Worm (Caenorhabditis elegans) whole organism, late embryonic: ENCODE data around the gene W05B10.4.

Source experiments
- C08G9.2 ChIP-seq: sonication (generic microtip); optimal IDR thresholded peaks from 2 replicates; lab custom pipeline; 2016; ENCODE audit warnings: mild to moderate bottlenecking, missing genetic modification characterization, moderate library complexity, missing compliant biosample characterization
- C38D4.7 ChIP-seq: fragments of 200-800 bp; sonication (Bioruptor generic); optimal IDR thresholded peaks from 2 replicates; lab custom pipeline; 2018; ENCODE audit warnings: mild to moderate bottlenecking, missing genetic modification characterization, moderate library complexity, missing compliant biosample characterization
- K02D7.2 ChIP-seq: sonication (generic microtip); optimal IDR thresholded peaks from 2 replicates; lab custom pipeline; 2017; ENCODE audit warnings: mild to moderate bottlenecking, missing genetic modification characterization, missing compliant biosample characterization
- K09A11.1 ChIP-seq: sonication (generic microtip); optimal IDR thresholded peaks from 2 replicates; lab custom pipeline; 2017; ENCODE audit warnings: antibody characterized with exemption, mild to moderate bottlenecking, missing genetic modification characterization, missing compliant biosample characterization; ENCODE audit not compliant: insufficient read depth
- T23F11.4 ChIP-seq: fragments of 200-800 bp; sonication (Bioruptor generic); optimal IDR thresholded peaks from 2 replicates; lab custom pipeline; 2018; ENCODE audit warnings: mild to moderate bottlenecking, missing genetic modification characterization, missing compliant biosample characterization
- Y22D7AL.16 ChIP-seq: sonication (generic microtip); optimal IDR thresholded peaks from 2 replicates; lab custom pipeline; 2016; ENCODE audit warnings: missing genetic modification characterization, missing compliant biosample characterization
- ceh-14 ChIP-seq: sonication (generic microtip); optimal IDR thresholded peaks from 2 replicates; lab custom pipeline; 2016; ENCODE audit warnings: missing genotype, missing genetic modification characterization, missing compliant biosample characterization
- ceh-19 ChIP-seq: fragments of 200-800 bp; sonication (Bioruptor generic); optimal IDR thresholded peaks from 2 replicates; lab custom pipeline; 2018; ENCODE audit warnings: mild to moderate bottlenecking, missing genetic modification characterization, missing compliant biosample characterization
- ceh-24 ChIP-seq: sonication (generic microtip); optimal IDR thresholded peaks from 2 replicates; lab custom pipeline; 2016; ENCODE audit warnings: mild to moderate bottlenecking, missing genetic modification characterization, missing compliant biosample characterization
- ceh-31 ChIP-seq: sonication (generic microtip); optimal IDR thresholded peaks from 2 replicates; lab custom pipeline; 2016; ENCODE audit warnings: missing genetic modification characterization, missing compliant biosample characterization
- ceh-45 ChIP-seq: fragments of 200-800 bp; sonication (Bioruptor generic); IDR thresholded peaks from 2 replicates; pipeline ENCODE4 v1.3.6; 2022; ENCODE audit warnings: missing genetic modification reagents, missing genetic modification characterization, missing compliant biosample characterization
- che-1 ChIP-seq: sonication (generic microtip); optimal IDR thresholded peaks from 2 replicates; lab custom pipeline; 2016; ENCODE audit warnings: mild to moderate bottlenecking, missing genetic modification characterization, missing compliant biosample characterization
- dmd-4 ChIP-seq: sonication (generic microtip); optimal IDR thresholded peaks from 2 replicates; lab custom pipeline; 2016; ENCODE audit warnings: borderline replicate concordance, missing genetic modification characterization, missing compliant biosample characterization
- dve-1 ChIP-seq: sonication (generic microtip); optimal IDR thresholded peaks from 2 replicates; lab custom pipeline; 2017; ENCODE audit warnings: antibody characterized with exemption, mild to moderate bottlenecking, missing genetic modification characterization, missing compliant biosample characterization
- elt-4 ChIP-seq: sonication (generic microtip); optimal IDR thresholded peaks from 2 replicates; lab custom pipeline; 2016; ENCODE audit warnings: missing genetic modification characterization, missing compliant biosample characterization
- ets-4 ChIP-seq: sonication (generic microtip); optimal IDR thresholded peaks from 2 replicates; lab custom pipeline; 2016; ENCODE audit warnings: missing genetic modification characterization, missing compliant biosample characterization
- eyg-1 ChIP-seq: sonication (generic microtip); optimal IDR thresholded peaks from 2 replicates; lab custom pipeline; 2016; ENCODE audit warnings: missing genotype, missing genetic modification characterization, missing compliant biosample characterization
- fax-1 ChIP-seq: sonication (generic microtip); optimal IDR thresholded peaks from 2 replicates; lab custom pipeline; 2016; ENCODE audit warnings: missing genotype, missing genetic modification characterization, missing compliant biosample characterization
- fkh-10 ChIP-seq: fragments of 150-350 bp; optimal IDR thresholded peaks from 2 replicates; lab custom pipeline; 2014; ENCODE audit warnings: missing biosample characterization, missing genetic modification reagents, missing genetic modification characterization
- fkh-6 ChIP-seq: sonication (generic microtip); optimal IDR thresholded peaks from 2 replicates; lab custom pipeline; 2016; ENCODE audit warnings: missing genetic modification characterization, missing compliant biosample characterization
- hlh-13 ChIP-seq: fragments of 200-800 bp; sonication (Bioruptor generic); optimal IDR thresholded peaks from 2 replicates; lab custom pipeline; 2018; ENCODE audit warnings: mild to moderate bottlenecking, missing genetic modification characterization, missing compliant biosample characterization
- hlh-15 ChIP-seq: sonication (generic microtip); optimal IDR thresholded peaks from 2 replicates; lab custom pipeline; 2016; ENCODE audit warnings: missing genetic modification characterization, missing compliant biosample characterization
- hlh-30 ChIP-seq: sonication (generic microtip); optimal IDR thresholded peaks from 2 replicates; lab custom pipeline; 2017; ENCODE audit warnings: antibody characterized with exemption, missing genetic modification characterization, missing compliant biosample characterization; ENCODE audit not compliant: insufficient read depth
- hlh-8 ChIP-seq: sonication (generic microtip); optimal IDR thresholded peaks from 2 replicates; lab custom pipeline; 2016; ENCODE audit warnings: missing genotype, missing genetic modification characterization, missing compliant biosample characterization
- lim-6 ChIP-seq: sonication (generic microtip); optimal IDR thresholded peaks from 2 replicates; lab custom pipeline; 2016; ENCODE audit warnings: missing genetic modification characterization, missing compliant biosample characterization
- mec-3 ChIP-seq: sonication (generic microtip); optimal IDR thresholded peaks from 2 replicates; lab custom pipeline; 2016; ENCODE audit warnings: borderline replicate concordance, missing genetic modification characterization, missing compliant biosample characterization
- nhr-232 ChIP-seq: sonication (generic microtip); optimal IDR thresholded peaks from 2 replicates; lab custom pipeline; 2016; ENCODE audit warnings: missing genetic modification characterization, missing compliant biosample characterization
- npax-4 ChIP-seq: sonication (generic microtip); optimal IDR thresholded peaks from 2 replicates; lab custom pipeline; 2016; ENCODE audit warnings: missing genetic modification characterization, missing compliant biosample characterization
- odd-2 ChIP-seq: sonication (generic microtip); optimal IDR thresholded peaks from 2 replicates; lab custom pipeline; 2017; ENCODE audit warnings: antibody characterized with exemption, mild to moderate bottlenecking, missing genetic modification characterization, missing compliant biosample characterization
- pag-3 ChIP-seq: sonication (generic microtip); optimal IDR thresholded peaks from 2 replicates; lab custom pipeline; 2016; ENCODE audit warnings: missing compliant biosample characterization, missing genetic modification characterization, borderline replicate concordance
- pat-9 ChIP-seq: fragments of 200-800 bp; sonication (Bioruptor generic); optimal IDR thresholded peaks from 2 replicates; lab custom pipeline; 2018; ENCODE audit warnings: mild to moderate bottlenecking, missing genetic modification characterization, moderate library complexity, missing compliant biosample characterization
- pax-1 ChIP-seq: fragments of 150-350 bp; optimal IDR thresholded peaks from 2 replicates; lab custom pipeline; 2014; ENCODE audit warnings: missing biosample characterization, missing genetic modification characterization
- pha-4 ChIP-seq: fragments of 150-350 bp; optimal IDR thresholded peaks from 2 replicates; lab custom pipeline; 2018; ENCODE audit warnings: missing biosample characterization, missing genetic modification reagents, missing genetic modification characterization
- pros-1 ChIP-seq: fragments of 150-350 bp; optimal IDR thresholded peaks from 2 replicates; lab custom pipeline; 2014; ENCODE audit warnings: missing biosample characterization, missing genetic modification reagents, missing genetic modification characterization
- sdc-2 ChIP-seq: sonication (generic microtip); optimal IDR thresholded peaks from 2 replicates; lab custom pipeline; 2016; ENCODE audit warnings: missing genotype, missing genetic modification characterization, missing compliant biosample characterization
- sox-2 ChIP-seq: fragments of 200-800 bp; sonication (Bioruptor generic); IDR thresholded peaks from 2 replicates; pipeline ENCODE4 v1.3.6; 2022; ENCODE audit warnings: missing genetic modification reagents, missing genetic modification characterization, missing compliant biosample characterization
- sox-4 ChIP-seq: sonication (generic microtip); optimal IDR thresholded peaks from 2 replicates; lab custom pipeline; 2017; ENCODE audit warnings: mild to moderate bottlenecking, missing genetic modification characterization, inconsistent platforms, missing compliant biosample characterization
- syd-9 ChIP-seq: sonication (generic microtip); optimal IDR thresholded peaks from 2 replicates; lab custom pipeline; 2016; ENCODE audit warnings: mild to moderate bottlenecking, missing genetic modification characterization, moderate library complexity, missing compliant biosample characterization
- tbx-2 ChIP-seq: sonication (generic microtip); optimal IDR thresholded peaks from 2 replicates; lab custom pipeline; 2016; ENCODE audit warnings: missing genetic modification characterization, missing compliant biosample characterization
- tbx-7 ChIP-seq: sonication (generic microtip); optimal IDR thresholded peaks from 2 replicates; lab custom pipeline; 2016; ENCODE audit warnings: missing genotype, missing genetic modification characterization, missing compliant biosample characterization
- unc-3 ChIP-seq, 2 experiments: fragments of 200-800 bp in 1 of 2; sonication (Bioruptor generic) in 1 of 2; sonication (generic microtip) in 1 of 2; conservative IDR thresholded peaks in 1 of 2; optimal IDR thresholded peaks in 1 of 2; 2 replicates each; pipeline versions ENCODE4 v1.3.6 to Lab custom; 2016 to 2022; ENCODE audit warnings: missing compliant biosample characterization in 2 of 2, missing genetic modification characterization in 2 of 2, missing genetic modification reagents in 1 of 2
- unc-42 ChIP-seq: sonication (generic microtip); optimal IDR thresholded peaks from 2 replicates; lab custom pipeline; 2016; ENCODE audit warnings: missing genotype, missing genetic modification characterization, missing compliant biosample characterization
- unc-86 ChIP-seq: sonication (generic microtip); optimal IDR thresholded peaks from 2 replicates; lab custom pipeline; 2016; ENCODE audit warnings: missing genetic modification characterization, missing compliant biosample characterization
- ztf-16 ChIP-seq: sonication (generic microtip); optimal IDR thresholded peaks from 2 replicates; lab custom pipeline; 2017; ENCODE audit warnings: missing genetic modification characterization, missing compliant biosample characterization

The W05B10.4 gene

ce11 chrV:12634746-12635145 lies 33.3 kb upstream of the W05B10.4 start:
- TF ChIP-seq C38D4.7 (no peak), ztf-16 (no peak), fkh-10 (no peak), lim-6 (tag; lab: Kevin White, UChicago) (no peak), syd-9 (tag; lab: Kevin White, UChicago) (no peak), mec-3 (tag; lab: Kevin White, UChicago) (no peak), tbx-2 (tag; lab: Kevin White, UChicago) (no peak), pha-4 (tag; lab: Kevin White, UChicago) (no peak), unc-3 (GFP tag; conservative IDR thresholded peaks at IDR 0.05; lab: Robert Waterston, UW) (no peak), unc-3 (tag; optimal IDR thresholded peaks at IDR 0.05; lab: Kevin White, UChicago) (no peak)

- TF ChIP-seq hlh-15 (tag; lab: Kevin White, UChicago) (no peak), fkh-6 (no peak), hlh-8 (tag; lab: Kevin White, UChicago) (no peak), unc-42 (no peak), npax-4 (no peak)
These were observed 32.8 kb upstream of the W05B10.4 start for ce11 chrV:12635218-12635617.

ce11 chrV:12636248-12636647 lies 31.8 kb upstream of the W05B10.4 start:
- TF ChIP-seq hlh-8 (tag; lab: Kevin White, UChicago) (peak; percentile 3), tbx-2 (tag; lab: Kevin White, UChicago) (no peak), ceh-24 (tag; lab: Kevin White, UChicago) (no peak)

ce11 chrV:12637238-12637690 lies 30.8 kb upstream of the W05B10.4 start, which contains the start of gene F56H9.2:
Gene F56H9.2, plus strand, starts transcription at chrV:12637663.
- TF ChIP-seq hlh-30 (peak; percentile 69), tbx-2 (tag; lab: Kevin White, UChicago) (peak; percentile 65), pat-9 (tag; lab: Kevin White, UChicago) (no peak), hlh-15 (tag; lab: Kevin White, UChicago) (no peak), pax-1 (tag; lab: Kevin White, UChicago) (peak; percentile 23), lim-6 (tag; lab: Kevin White, UChicago) (no peak), unc-86 (tag; lab: Kevin White, UChicago) (no peak), hlh-13 (no peak), ets-4 (tag; lab: Kevin White, UChicago) (no peak), ceh-31 (tag; lab: Kevin White, UChicago) (peak; percentile 45), unc-42 (no peak), fax-1 (no peak), che-1 (tag; lab: Kevin White, UChicago) (no peak), dve-1 (tag; lab: Kevin White, UChicago) (no peak), K09A11.1 (tag; lab: Kevin White, UChicago) (no peak), nhr-232 (tag; lab: Kevin White, UChicago) (no peak), tbx-7 (tag; lab: Kevin White, UChicago) (no peak), sox-4 (tag; lab: Kevin White, UChicago) (no peak), hlh-8 (tag; lab: Kevin White, UChicago) (peak; percentile 55), elt-4 (tag; lab: Kevin White, UChicago) (no peak), ceh-14 (tag; lab: Kevin White, UChicago) (no peak), K02D7.2 (tag; lab: Kevin White, UChicago) (no peak), mec-3 (tag; lab: Kevin White, UChicago) (no peak), dmd-4 (tag; lab: Kevin White, UChicago) (no peak), Y22D7AL.16 (tag; lab: Kevin White, UChicago) (no peak), T23F11.4 (GFP tag; lab: Kevin White, UChicago) (no peak), ceh-19 (GFP tag; lab: Kevin White, UChicago) (no peak), pros-1 (tag; lab: Kevin White, UChicago) (no peak), pag-3 (tag; lab: Kevin White, UChicago) (no peak), ceh-45 (GFP tag; lab: Robert Waterston, UW) (no peak), sox-2 (GFP tag; lab: Robert Waterston, UW) (peak; percentile 65), eyg-1 (no peak), ztf-16 (peak; percentile 32), unc-3 (GFP tag; conservative IDR thresholded peaks at IDR 0.05; lab: Robert Waterston, UW) (no peak), unc-3 (tag; optimal IDR thresholded peaks at IDR 0.05; lab: Kevin White, UChicago) (no peak), ceh-24 (tag; lab: Kevin White, UChicago) (no peak), C08G9.2 (tag; lab: Kevin White, UChicago) (no peak), fkh-10 (no peak), sdc-2 (peak; percentile 55), odd-2 (no peak)
